Fruit fly (Drosophila melanogaster) whole organism, embryonic: ENCODE measurements around the gene CheA29a.

Experiments
- Abd-B ChIP-seq: fragments of 200-800 bp; sonication (Bioruptor generic); optimal IDR thresholded peaks from 2 replicates; lab custom pipeline; 2018; ENCODE audit warnings: missing biosample characterization, mild to moderate bottlenecking, missing genetic modification characterization, moderate library complexity
- Atf-2 ChIP-seq: fragments of 200-800 bp; sonication (Bioruptor generic); optimal IDR thresholded peaks from 2 replicates; lab custom pipeline; 2016; ENCODE audit warnings: missing biosample characterization, missing genetic modification characterization
- CG10654 ChIP-seq: fragments of 200-800 bp; sonication (Bioruptor generic); optimal IDR thresholded peaks from 2 replicates; lab custom pipeline; 2016; ENCODE audit warnings: missing biosample characterization, missing genetic modification characterization
- CG12104 ChIP-seq: fragments of 200-800 bp; sonication (Bioruptor generic); optimal IDR thresholded peaks from 3 replicates; lab custom pipeline; 2016; ENCODE audit warnings: missing biosample characterization, missing genetic modification characterization
- CG12219 ChIP-seq: fragments of 200-800 bp; sonication (Bioruptor generic); optimal IDR thresholded peaks from 3 replicates; lab custom pipeline; 2018; ENCODE audit warnings: missing biosample characterization, mild to moderate bottlenecking, missing genetic modification characterization
- CG12391 ChIP-seq: fragments of 200-800 bp; sonication (Bioruptor generic); optimal IDR thresholded peaks from 3 replicates; lab custom pipeline; 2018; ENCODE audit warnings: missing biosample characterization, mild to moderate bottlenecking, missing genetic modification characterization, moderate library complexity
- CG15696 ChIP-seq: fragments of 200-800 bp; sonication (Bioruptor generic); optimal IDR thresholded peaks from 2 replicates; lab custom pipeline; 2019; ENCODE audit warnings: missing biosample characterization, mild to moderate bottlenecking, missing genetic modification characterization, moderate library complexity
- CG16863 ChIP-seq: fragments of 200-800 bp; sonication (Bioruptor generic); optimal IDR thresholded peaks from 3 replicates; lab custom pipeline; 2016; ENCODE audit warnings: missing biosample characterization, missing genetic modification characterization
- CG30431 ChIP-seq: fragments of 200-800 bp; sonication (Bioruptor generic); optimal IDR thresholded peaks from 2 replicates; lab custom pipeline; 2017; ENCODE audit warnings: missing biosample characterization, missing genetic modification characterization
- CG4282 ChIP-seq: fragments of 200-800 bp; sonication (Bioruptor generic); optimal IDR thresholded peaks from 2 replicates; lab custom pipeline; 2016; ENCODE audit warnings: missing biosample characterization, missing genetic modification characterization
- CG5245 ChIP-seq: fragments of 200-800 bp; sonication (Bioruptor generic); optimal IDR thresholded peaks from 3 replicates; lab custom pipeline; 2016; ENCODE audit warnings: missing biosample characterization, missing genetic modification characterization
- CG6683 ChIP-seq: fragments of 200-800 bp; sonication (Bioruptor generic); optimal IDR thresholded peaks from 2 replicates; lab custom pipeline; 2017; ENCODE audit warnings: missing biosample characterization, mild to moderate bottlenecking, missing genetic modification characterization, missing genetic modification reagents
- CG7928 ChIP-seq: fragments of 200-800 bp; sonication (Bioruptor generic); optimal IDR thresholded peaks from 2 replicates; lab custom pipeline; 2017; ENCODE audit warnings: missing biosample characterization, mild to moderate bottlenecking, missing genetic modification characterization
- CG9727 ChIP-seq: fragments of 200-800 bp; sonication (Bioruptor generic); optimal IDR thresholded peaks from 3 replicates; lab custom pipeline; 2017; ENCODE audit warnings: missing biosample characterization, mild to moderate bottlenecking, missing genetic modification characterization
- CG9932 ChIP-seq: fragments of 200-800 bp; sonication (Bioruptor generic); IDR thresholded peaks from 2 replicates; pipeline ENCODE4 v1.3.6; 2022; ENCODE audit warnings: missing biosample characterization, missing genetic modification characterization
- Dp ChIP-seq: fragments of 200-800 bp; sonication (Bioruptor generic); optimal IDR thresholded peaks from 2 replicates; lab custom pipeline; 2018; ENCODE audit warnings: missing biosample characterization, mild to moderate bottlenecking, missing genetic modification characterization, moderate library complexity
- GATAe ChIP-seq: fragments of 200-800 bp; sonication (Bioruptor generic); conservative IDR thresholded peaks from 2 replicates; pipeline ENCODE4 v1.3.6; 2022; ENCODE audit warnings: missing biosample characterization, missing genetic modification characterization
- HLH54F ChIP-seq: fragments of 200-800 bp; sonication (Bioruptor generic); optimal IDR thresholded peaks from 3 replicates; lab custom pipeline; 2016; ENCODE audit warnings: missing biosample characterization, missing genetic modification characterization
- HLHmδ ChIP-seq: fragments of 200-800 bp; sonication (Bioruptor generic); optimal IDR thresholded peaks from 2 replicates; lab custom pipeline; 2018; ENCODE audit warnings: missing biosample characterization, mild to moderate bottlenecking, missing genetic modification characterization, moderate library complexity
- Hr51 ChIP-seq, 2 experiments: fragments of 200-800 bp; sonication (Bioruptor generic); optimal IDR thresholded peaks; 2 replicates in 1 of 2; 3 replicates in 1 of 2; lab custom pipeline; 2016 to 2018; ENCODE audit warnings: missing biosample characterization in 2 of 2, missing genetic modification characterization in 2 of 2, mild to moderate bottlenecking in 1 of 2, moderate library complexity in 1 of 2
- MBD-R2 ChIP-seq: fragments of 200-800 bp; sonication (Bioruptor generic); IDR thresholded peaks from 2 replicates; pipeline ENCODE4 v1.3.6; 2022; ENCODE audit warnings: missing biosample characterization, missing genetic modification characterization
- Mad ChIP-seq: fragments of 200-800 bp; sonication (Bioruptor generic); optimal IDR thresholded peaks from 2 replicates; lab custom pipeline; 2016; ENCODE audit warnings: missing biosample characterization, missing genetic modification characterization
- Mrtf ChIP-seq: fragments of 200-800 bp; sonication (Bioruptor generic); IDR thresholded peaks from 3 replicates; pipeline ENCODE4 v1.3.6; 2022; ENCODE audit warnings: missing biosample characterization, missing genetic modification characterization
- NFAT ChIP-seq: fragments of 200-800 bp; sonication (Bioruptor generic); IDR thresholded peaks from 2 replicates; pipeline ENCODE4 v1.3.6; 2022; ENCODE audit warnings: missing biosample characterization, missing genetic modification characterization
- Nf-YC ChIP-seq: fragments of 200-800 bp; optimal IDR thresholded peaks from 3 replicates; lab custom pipeline; 2019; ENCODE audit warnings: missing biosample characterization, mild to moderate bottlenecking, missing genetic modification characterization, moderate library complexity
- PHDP ChIP-seq: fragments of 200-800 bp; sonication (Bioruptor generic); optimal IDR thresholded peaks from 3 replicates; lab custom pipeline; 2018; ENCODE audit warnings: missing biosample characterization, mild to moderate bottlenecking, missing genetic modification characterization, moderate library complexity
- Poxn ChIP-seq: fragments of 200-800 bp; sonication (Bioruptor generic); IDR thresholded peaks from 2 replicates; pipeline ENCODE4 v1.3.6; 2022; ENCODE audit warnings: missing biosample characterization, missing genetic modification characterization
- Sry-δ ChIP-seq: fragments of 200-800 bp; sonication (Bioruptor generic); optimal IDR thresholded peaks from 2 replicates; lab custom pipeline; 2016; ENCODE audit warnings: missing biosample characterization, missing genetic modification characterization
- Tbp ChIP-seq: fragments of >200 bp; optimal IDR thresholded peaks from 2 replicates; lab custom pipeline; 2018; ENCODE audit warnings: missing biosample characterization, missing genetic modification characterization
- az2 ChIP-seq: fragments of 200-800 bp; sonication (Bioruptor generic); optimal IDR thresholded peaks from 3 replicates; lab custom pipeline; 2016; ENCODE audit warnings: missing biosample characterization, missing genetic modification characterization
- bab2 ChIP-seq: fragments of 200-800 bp; sonication (Bioruptor generic); optimal IDR thresholded peaks from 2 replicates; lab custom pipeline; 2016; ENCODE audit warnings: missing biosample characterization, missing genetic modification characterization
- ems ChIP-seq: fragments of 200-800 bp; sonication (Bioruptor generic); optimal IDR thresholded peaks from 3 replicates; lab custom pipeline; 2016; ENCODE audit warnings: missing biosample characterization, missing genetic modification characterization
- eyg ChIP-seq: fragments of 200-800 bp; sonication (Bioruptor generic); optimal IDR thresholded peaks from 3 replicates; lab custom pipeline; 2016; ENCODE audit warnings: missing biosample characterization, missing genetic modification characterization
- fd102C ChIP-seq: fragments of 200-800 bp; sonication (Bioruptor generic); optimal IDR thresholded peaks from 2 replicates; lab custom pipeline; 2018; ENCODE audit warnings: missing biosample characterization, mild to moderate bottlenecking, missing genetic modification characterization, moderate library complexity
- fd96Cb ChIP-seq: fragments of 200-800 bp; sonication (Bioruptor generic); optimal IDR thresholded peaks from 2 replicates; lab custom pipeline; 2018; ENCODE audit warnings: missing biosample characterization, mild to moderate bottlenecking, missing genetic modification characterization, moderate library complexity
- fru ChIP-seq: fragments of >200 bp; optimal IDR thresholded peaks from 2 replicates; lab custom pipeline; 2017
- h ChIP-seq: fragments of >200 bp; optimal IDR thresholded peaks from 2 replicates; lab custom pipeline; 2017
- hbn ChIP-seq: fragments of 200-800 bp; sonication (Bioruptor generic); IDR thresholded peaks from 2 replicates; pipeline ENCODE4 v1.3.6; 2022; ENCODE audit warnings: missing biosample characterization, missing genetic modification characterization; ENCODE audit not compliant: partially characterized antibody
- insv ChIP-seq, 2 experiments: fragments of 200-800 bp; sonication (Bioruptor generic); optimal IDR thresholded peaks; 3 replicates each; lab custom pipeline; 2016 to 2018; ENCODE audit warnings: missing biosample characterization in 2 of 2, missing genetic modification characterization in 2 of 2
- jing ChIP-seq: fragments of 200-800 bp; sonication (Bioruptor generic); optimal IDR thresholded peaks from 2 replicates; lab custom pipeline; 2018; ENCODE audit warnings: missing biosample characterization, mild to moderate bottlenecking, missing genetic modification characterization
- lbe ChIP-seq: fragments of 200-800 bp; sonication (Bioruptor generic); optimal IDR thresholded peaks from 2 replicates; lab custom pipeline; 2016; ENCODE audit warnings: missing biosample characterization, mild to moderate bottlenecking, missing genetic modification characterization
- maf-S ChIP-seq: fragments of 200-800 bp; sonication (Bioruptor generic); optimal IDR thresholded peaks from 2 replicates; lab custom pipeline; 2016; ENCODE audit warnings: missing biosample characterization, missing genetic modification characterization
- phol ChIP-seq: fragments of 200-800 bp; sonication (Bioruptor generic); optimal IDR thresholded peaks from 3 replicates; lab custom pipeline; 2018; ENCODE audit warnings: missing biosample characterization, mild to moderate bottlenecking, missing genetic modification characterization, moderate library complexity
- psq ChIP-seq: fragments of 200-800 bp; sonication (Bioruptor generic); optimal IDR thresholded peaks from 2 replicates; lab custom pipeline; 2017; ENCODE audit warnings: missing biosample characterization, missing genetic modification characterization
- shn ChIP-seq: fragments of 200-800 bp; sonication (Bioruptor generic); optimal IDR thresholded peaks from 3 replicates; lab custom pipeline; 2016; ENCODE audit warnings: missing biosample characterization, missing genetic modification characterization
- sisA ChIP-seq: fragments of 200-800 bp; sonication (Bioruptor generic); IDR thresholded peaks from 2 replicates; pipeline ENCODE4 v1.3.6; 2022; ENCODE audit warnings: missing biosample characterization, missing genetic modification characterization
- slp2 ChIP-seq: fragments of 200-800 bp; sonication (Bioruptor generic); optimal IDR thresholded peaks from 2 replicates; lab custom pipeline; 2016; ENCODE audit warnings: missing biosample characterization, missing genetic modification characterization
- sna ChIP-seq: fragments of 200-800 bp; sonication (Bioruptor generic); IDR thresholded peaks from 2 replicates; pipeline ENCODE4 v1.3.6; 2022; ENCODE audit warnings: missing biosample characterization, missing genetic modification characterization; ENCODE audit not compliant: partially characterized antibody
- sqz ChIP-seq: fragments of 200-800 bp; sonication (Bioruptor generic); optimal IDR thresholded peaks from 3 replicates; lab custom pipeline; 2018; ENCODE audit warnings: missing biosample characterization, mild to moderate bottlenecking, missing genetic modification characterization
- sug ChIP-seq: fragments of 200-800 bp; optimal IDR thresholded peaks from 2 replicates; lab custom pipeline; 2019; ENCODE audit warnings: missing biosample characterization, mild to moderate bottlenecking, missing genetic modification characterization, moderate library complexity
- tin ChIP-seq: fragments of 200-800 bp; sonication (Bioruptor generic); optimal IDR thresholded peaks from 3 replicates; lab custom pipeline; 2016; ENCODE audit warnings: missing biosample characterization, missing genetic modification characterization

Gene CheA29a

dm6 chr2L:8464107-8464582 lies 13.0 kb upstream of the CheA29a start, which contains the start of gene prg (continued):
- TF ChIP-seq HLHmδ (GFP tag; lab: Kevin White, UChicago) (no peak), Abd-B (GFP tag; lab: Kevin White, UChicago) (peak; percentile 52), CG4282 (GFP tag; lab: Kevin White, UChicago) (peak; percentile 92), phol (tag; lab: Kevin White, UChicago) (peak; percentile 76), ems (peak; percentile 78), lbe (peak; percentile 64), CG10654 (GFP tag; lab: Kevin White, UChicago) (peak; percentile 36), az2 (GFP tag; lab: Kevin White, UChicago) (peak; percentile 54), slp2 (GFP tag; lab: Kevin White, UChicago) (peak; percentile 28), CG5245 (peak; percentile 23), fd96Cb (tag; lab: Kevin White, UChicago) (peak; percentile 48), CG6683 (GFP tag; lab: Kevin White, UChicago) (no peak), h (lab: Kevin White, UChicago) (no peak), CG9932 (GFP tag; lab: Robert Waterston, UW) (peak; percentile 71), sqz (GFP tag; lab: Kevin White, UChicago) (peak; percentile 22), bab2 (GFP tag; lab: Kevin White, UChicago) (peak; percentile 72), Atf-2 (GFP tag; lab: Kevin White, UChicago) (peak; percentile 45), maf-S (GFP tag; lab: Kevin White, UChicago) (peak; percentile 51), GATAe (GFP tag; lab: Robert Waterston, UW) (0 out of 2 replicates have a peak, but pooled peaks have one; percentile 16), CG15696 (tag; lab: Kevin White, UChicago) (peak; percentile 43), CG12391 (tag; lab: Kevin White, UChicago) (peak; percentile 76), Hr51 (GFP tag; optimal IDR thresholded peaks at IDR 0.05; lab: Kevin White, UChicago) (peak; percentile 45 to 69), Nf-YC (tag; lab: Kevin White, UChicago) (peak; percentile 70), fd102C (GFP tag; lab: Kevin White, UChicago) (no peak), psq (GFP tag; lab: Kevin White, UChicago) (no peak), eyg (GFP tag; lab: Kevin White, UChicago) (peak; percentile 52), CG7928 (GFP tag; lab: Kevin White, UChicago) (peak; percentile 37), HLH54F (GFP tag; lab: Kevin White, UChicago) (peak; percentile 67), fru (no peak), CG12219 (GFP tag; lab: Kevin White, UChicago) (no peak), shn (GFP tag; lab: Kevin White, UChicago) (peak; percentile 31), jing (GFP tag; lab: Kevin White, UChicago) (no peak), NFAT (peak; percentile 52), CG16863 (GFP tag; lab: Kevin White, UChicago) (peak; percentile 67), tin (GFP tag; lab: Kevin White, UChicago) (peak; percentile 60), Tbp (no peak), PHDP (tag; lab: Kevin White, UChicago) (peak; percentile 69), Mrtf (no peak; the same call in 2 of the 3 replicates), hbn (GFP tag; lab: Robert Waterston, UW) (peak; percentile 98), sna (GFP tag; lab: Robert Waterston, UW) (peak; percentile 96), Mad (peak; percentile 40), CG30431 (no peak), sisA (peak; percentile 23; the same call in 1 of the 2 replicates), Sry-δ (peak; percentile 77), sug (tag; lab: Kevin White, UChicago) (peak; percentile 68), CG9727 (GFP tag; lab: Kevin White, UChicago) (peak; percentile 70), Dp (peak; percentile 59), Poxn (GFP tag; lab: Robert Waterston, UW) (no peak), insv (GFP tag; optimal IDR thresholded peaks at IDR 0.05; lab: Kevin White, UChicago) (peak in 1 of 2 experiments; percentile 58), MBD-R2 (GFP tag; lab: Robert Waterston, UW) (peak; percentile 90), CG12104 (GFP tag; lab: Kevin White, UChicago) (peak; percentile 63)
